Fruit fly (Drosophila melanogaster) whole organism, adult: ENCODE measurements around the gene CG4842.

Experiments used
- CG11617 ChIP-seq: fragments of 200-800 bp; sonication (Bioruptor generic); optimal IDR thresholded peaks from 2 replicates; lab custom pipeline; 2017; ENCODE audit warnings: mild to moderate bottlenecking, missing biosample characterization, missing genetic modification reagents, missing genetic modification characterization
- CG14711 ChIP-seq: fragments of 200-800 bp; sonication (Bioruptor generic); optimal IDR thresholded peaks from 2 replicates; lab custom pipeline; 2018; ENCODE audit warnings: missing biosample characterization, mild to moderate bottlenecking, missing genetic modification characterization, moderate library complexity
- CG7101 ChIP-seq: fragments of 200-800 bp; sonication (Bioruptor generic); optimal IDR thresholded peaks from 2 replicates; lab custom pipeline; 2018; ENCODE audit warnings: missing biosample characterization, mild to moderate bottlenecking, missing genetic modification characterization, moderate library complexity
- Mnt ChIP-seq: fragments of 200-800 bp; sonication (Bioruptor generic); optimal IDR thresholded peaks from 2 replicates; lab custom pipeline; 2016; ENCODE audit warnings: missing biosample characterization, mild to moderate bottlenecking, missing genetic modification characterization
- bab1 ChIP-seq: fragments of 200-800 bp; sonication (Bioruptor generic); optimal IDR thresholded peaks from 3 replicates; lab custom pipeline; 2019; ENCODE audit warnings: missing biosample characterization, mild to moderate bottlenecking, missing genetic modification characterization, moderate library complexity
- cic ChIP-seq: fragments of 200-800 bp; sonication (Bioruptor generic); optimal IDR thresholded peaks from 2 replicates; lab custom pipeline; 2017; ENCODE audit warnings: missing biosample characterization, mild to moderate bottlenecking, missing genetic modification characterization, moderate library complexity
- cnc ChIP-seq, 2 experiments: fragments of >200 bp; optimal IDR thresholded peaks; 2 replicates each; lab custom pipeline; 2017
- kay ChIP-seq: fragments of 200-800 bp; sonication (Bioruptor generic); peaks from one replicate; lab custom pipeline; 2016; ENCODE audit warnings: missing biosample characterization, missing genetic modification characterization, borderline replicate concordance
- pad ChIP-seq: fragments of 200-800 bp; sonication (Bioruptor generic); optimal IDR thresholded peaks from 3 replicates; lab custom pipeline; 2017; ENCODE audit warnings: missing biosample characterization, missing genetic modification characterization, mild to moderate bottlenecking, moderate library complexity, missing genetic modification reagents

- TF ChIP-seq kay = peak; percentile 88
- peak; percentile 14 for TF ChIP-seq Mnt (GFP tag; lab: Kevin White, UChicago)
- no peak for TF ChIP-seq CG14711 (tag; lab: Kevin White, UChicago)
- no peak for TF ChIP-seq pad (GFP tag; lab: Kevin White, UChicago)
- peak; percentile 13 for TF ChIP-seq CG7101 (tag; lab: Kevin White, UChicago)
- TF ChIP-seq bab1 (GFP tag; lab: Kevin White, UChicago) = no peak
- TF ChIP-seq cic = no peak
- TF ChIP-seq cnc (optimal IDR thresholded peaks at IDR 0.05; lab: Kevin White, UChicago) = no peak
- TF ChIP-seq CG11617 (GFP tag; lab: Kevin White, UChicago) = no peak
Observed at dm6 chr3L:16356171-16356765, 11.9 kb upstream of the CG4842 start.
